Fruit fly (Drosophila melanogaster): Measurements from ENCODE around the gene m.

m gene

DNA sequence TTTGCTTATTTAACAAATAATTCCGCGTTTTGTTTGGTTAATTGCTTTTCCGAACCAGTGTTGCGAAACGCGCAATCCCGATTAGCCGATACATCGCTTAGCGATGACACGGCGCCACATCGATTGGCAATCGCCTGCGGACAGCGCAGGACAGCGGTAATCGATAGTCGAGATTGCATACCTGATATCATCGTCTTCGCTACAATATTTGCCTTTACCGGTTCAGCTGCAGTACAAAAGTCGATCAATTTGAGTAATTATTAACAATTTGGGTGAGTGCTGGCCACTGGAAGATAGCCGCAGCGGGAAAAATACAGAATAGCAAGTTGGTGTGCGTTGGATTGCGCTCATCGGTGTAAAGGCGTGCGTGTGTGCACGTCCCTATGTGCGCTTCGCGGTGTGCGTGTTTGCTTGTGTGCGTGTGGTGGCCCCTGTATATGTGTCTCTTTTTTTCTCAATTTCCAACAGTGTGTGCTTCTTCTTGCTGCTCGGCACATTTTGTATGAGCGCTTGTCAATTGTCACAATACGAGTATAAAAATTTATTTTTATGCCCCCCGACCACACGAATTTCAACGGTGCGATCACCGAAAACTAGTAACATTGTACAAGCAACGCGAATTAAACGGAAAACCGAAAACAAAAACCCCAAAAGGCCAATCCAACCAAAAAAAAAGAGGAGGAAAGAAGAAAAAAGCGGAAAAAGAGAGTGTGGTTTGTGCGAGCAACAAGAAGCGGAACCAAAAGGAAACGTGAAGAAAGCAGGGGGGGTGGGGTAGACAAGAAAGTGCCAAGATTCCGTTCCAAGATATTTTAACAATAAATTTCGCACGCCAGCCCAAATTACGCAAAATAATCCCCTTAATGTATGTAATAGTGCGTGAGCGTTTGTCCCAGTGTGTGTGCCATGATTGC lies 38.6 kb downstream of the m start, which contains the start of gene CkIIbeta (continued):
- no peak for TF ChIP-seq Vsx2 (GFP tag; optimal IDR thresholded peaks at IDR 0.05; ENCODE audit: partially characterized antibody)

DNA sequence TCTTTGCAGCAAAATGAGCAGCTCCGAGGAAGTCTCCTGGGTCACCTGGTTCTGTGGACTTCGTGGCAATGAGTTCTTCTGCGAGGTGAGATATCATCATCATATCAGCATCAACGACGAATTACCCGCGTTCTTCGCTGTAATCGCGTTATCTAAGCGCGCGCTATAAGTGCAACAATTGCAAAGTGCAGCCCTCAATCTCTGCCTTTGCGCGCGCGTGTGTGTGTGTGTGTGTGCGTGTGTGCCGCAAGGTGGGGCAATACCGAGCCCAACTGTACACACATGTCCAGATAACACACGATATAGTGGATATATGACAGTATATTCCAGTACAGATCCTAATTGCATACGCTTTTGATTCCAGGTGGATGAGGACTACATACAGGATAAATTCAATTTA lies 39.4 kb downstream of the m start:
- TF ChIP-seq OdsH (GFP tag; optimal IDR thresholded peaks at IDR 0.05), result no peak
- no peak for TF ChIP-seq Abd-B (GFP tag; optimal IDR thresholded peaks at IDR 0.05)
- no peak for TF ChIP-seq psq (GFP tag; optimal IDR thresholded peaks at IDR 0.05)
- no peak for TF ChIP-seq Sp1 (GFP tag; optimal IDR thresholded peaks at IDR 0.05)
- no peak for TF ChIP-seq Rel (GFP tag; optimal IDR thresholded peaks at IDR 0.05)
- TF ChIP-seq Rel (tag; optimal IDR thresholded peaks at IDR 0.05), result no peak
- no peak for TF ChIP-seq woc (GFP tag; optimal IDR thresholded peaks at IDR 0.05)
- TF ChIP-seq jim (GFP tag; optimal IDR thresholded peaks at IDR 0.05), result no peak
- TF ChIP-seq Hr78 (GFP tag; optimal IDR thresholded peaks at IDR 0.05), result no peak
- TF ChIP-seq dl (GFP tag; optimal IDR thresholded peaks at IDR 0.05; ENCODE audit: insufficient read depth in 1 of 2, partially characterized antibody in 2 of 2), result no peak
- TF ChIP-seq Mio (GFP tag; optimal IDR thresholded peaks at IDR 0.05), result no peak
- TF ChIP-seq h (GFP tag; optimal IDR thresholded peaks at IDR 0.05), result no peak
- TF ChIP-seq ey (GFP tag; optimal IDR thresholded peaks at IDR 0.05), result no peak
- no peak for TF ChIP-seq usp (GFP tag; optimal IDR thresholded peaks at IDR 0.05)
- TF ChIP-seq brk (GFP tag; optimal IDR thresholded peaks at IDR 0.05), result no peak
- no peak for TF ChIP-seq Dfd (GFP tag; optimal IDR thresholded peaks at IDR 0.05)
- TF ChIP-seq dsf (GFP tag; optimal IDR thresholded peaks at IDR 0.05; ENCODE audit: borderline replicate concordance), result no peak
- no peak for TF ChIP-seq Hnf4 (GFP tag; optimal IDR thresholded peaks at IDR 0.05)
- TF ChIP-seq sage (GFP tag; optimal IDR thresholded peaks at IDR 0.05), result no peak
- TF ChIP-seq Hr83 (GFP tag; optimal IDR thresholded peaks at IDR 0.05; ENCODE audit: poor library complexity, severe bottlenecking), result no peak
- TF ChIP-seq GATAd (GFP tag; optimal IDR thresholded peaks at IDR 0.05), result no peak

DNA sequence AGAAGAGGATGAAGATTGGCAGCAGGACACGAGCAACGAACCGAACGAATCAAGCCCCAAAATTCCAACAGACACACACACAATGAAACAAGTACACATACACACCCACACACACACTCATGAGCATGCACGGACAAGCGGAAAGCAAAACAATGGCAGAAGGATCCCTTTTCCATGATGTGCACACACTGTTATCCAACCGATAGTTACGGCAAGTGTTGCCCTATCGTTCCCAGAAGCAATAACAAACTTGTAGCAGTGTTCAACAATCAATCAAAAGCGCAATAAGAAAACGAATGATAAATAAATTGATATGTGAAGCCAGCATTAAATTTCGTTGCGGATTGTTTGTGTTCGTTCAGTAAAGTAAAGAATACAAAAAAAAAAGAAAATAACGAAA lies 42.9 kb downstream of the m start:
- TF ChIP-seq Vsx2 (GFP tag; optimal IDR thresholded peaks at IDR 0.05; ENCODE audit: partially characterized antibody), result no peak
- TF ChIP-seq brk (GFP tag; optimal IDR thresholded peaks at IDR 0.05), result no peak
- TF ChIP-seq sv (GFP tag; optimal IDR thresholded peaks at IDR 0.05), result no peak
- TF ChIP-seq psq (GFP tag; optimal IDR thresholded peaks at IDR 0.05), result no peak
- TF ChIP-seq foxo (GFP tag; optimal IDR thresholded peaks at IDR 0.05), result no peak
- no peak for TF ChIP-seq Hr83 (GFP tag; optimal IDR thresholded peaks at IDR 0.05; ENCODE audit: poor library complexity, severe bottlenecking)
- TF ChIP-seq Dif (GFP tag; optimal IDR thresholded peaks at IDR 0.05; ENCODE audit: partially characterized antibody), result no peak
- no peak for TF ChIP-seq woc (GFP tag; optimal IDR thresholded peaks at IDR 0.05)
- TF ChIP-seq OdsH (GFP tag; optimal IDR thresholded peaks at IDR 0.05), result no peak
- no peak for TF ChIP-seq sage (GFP tag; optimal IDR thresholded peaks at IDR 0.05)
- no peak for TF ChIP-seq dsf (GFP tag; optimal IDR thresholded peaks at IDR 0.05; ENCODE audit: borderline replicate concordance)
- TF ChIP-seq h (GFP tag; optimal IDR thresholded peaks at IDR 0.05), result no peak
- no peak for TF ChIP-seq br (GFP tag; optimal IDR thresholded peaks at IDR 0.05)
- no peak for TF ChIP-seq Rel (GFP tag; optimal IDR thresholded peaks at IDR 0.05)
- TF ChIP-seq Rel (tag; optimal IDR thresholded peaks at IDR 0.05), result no peak
- TF ChIP-seq fru (GFP tag; optimal IDR thresholded peaks at IDR 0.05), result no peak

DNA sequence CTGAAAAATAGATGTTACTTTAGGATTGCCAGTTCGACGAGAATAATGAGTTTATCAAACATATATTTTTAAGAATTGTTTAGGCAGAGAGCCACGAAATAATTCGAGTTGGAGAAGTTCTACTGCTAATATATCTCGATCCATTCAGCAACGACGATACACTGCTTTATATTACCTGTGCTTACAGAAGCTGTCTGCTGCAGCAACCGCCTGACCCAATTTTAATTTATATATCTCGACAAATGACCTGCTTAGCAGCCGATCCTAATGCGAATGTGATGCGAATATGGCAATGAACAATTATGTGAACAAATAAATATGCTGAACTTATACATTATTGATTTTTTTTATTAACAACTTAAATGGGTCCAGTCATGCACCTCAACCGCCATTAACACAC lies 44.4 kb downstream of the m start:
- TF ChIP-seq sage (GFP tag; optimal IDR thresholded peaks at IDR 0.05) (no peak), OdsH (GFP tag; optimal IDR thresholded peaks at IDR 0.05) (no peak), Jra (GFP tag; optimal IDR thresholded peaks at IDR 0.05) (no peak), ey (GFP tag; optimal IDR thresholded peaks at IDR 0.05) (no peak), lola (GFP tag; optimal IDR thresholded peaks at IDR 0.05) (no peak), br (GFP tag; optimal IDR thresholded peaks at IDR 0.05) (no peak), Vsx2 (GFP tag; optimal IDR thresholded peaks at IDR 0.05; ENCODE audit: partially characterized antibody) (no peak)

DNA sequence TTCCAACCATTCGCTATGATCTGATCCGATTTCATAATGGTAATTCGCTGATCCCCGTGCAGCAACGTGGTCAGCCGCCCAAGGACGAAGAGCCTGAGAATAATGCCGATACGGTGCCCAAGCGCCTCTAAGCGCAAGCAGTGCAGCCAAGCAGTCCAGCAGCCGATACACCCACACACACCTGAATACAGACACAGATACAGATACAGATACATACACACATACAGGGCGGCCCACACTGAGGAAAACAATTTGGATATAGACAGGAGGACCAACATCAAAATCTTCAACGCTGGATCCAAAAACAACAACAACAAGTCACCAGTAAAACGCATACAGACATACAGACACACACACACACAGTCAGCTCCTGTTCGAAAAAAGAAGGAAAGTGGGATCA lies 45.9 kb downstream of the m start:
- TF ChIP-seq dsf (GFP tag; optimal IDR thresholded peaks at IDR 0.05; ENCODE audit: borderline replicate concordance) (no peak), Dfd (GFP tag; optimal IDR thresholded peaks at IDR 0.05) (no peak), CrebA (GFP tag; optimal IDR thresholded peaks at IDR 0.05; ENCODE audit: borderline replicate concordance) (no peak), fru (GFP tag; optimal IDR thresholded peaks at IDR 0.05) (no peak), OdsH (GFP tag; optimal IDR thresholded peaks at IDR 0.05) (no peak), Hr78 (GFP tag; optimal IDR thresholded peaks at IDR 0.05) (no peak), psq (GFP tag; optimal IDR thresholded peaks at IDR 0.05) (no peak), Sp1 (GFP tag; optimal IDR thresholded peaks at IDR 0.05) (no peak), Abd-B (GFP tag; optimal IDR thresholded peaks at IDR 0.05) (no peak), CG32264 (GFP tag; optimal IDR thresholded peaks at IDR 0.05) (no peak), GATAd (GFP tag; optimal IDR thresholded peaks at IDR 0.05) (no peak)

Measured in whole organism, wandering third instar larva.